Worm (Caenorhabditis elegans): Measurements from ENCODE around the gene clec-66.

Gene clec-66

DNA sequence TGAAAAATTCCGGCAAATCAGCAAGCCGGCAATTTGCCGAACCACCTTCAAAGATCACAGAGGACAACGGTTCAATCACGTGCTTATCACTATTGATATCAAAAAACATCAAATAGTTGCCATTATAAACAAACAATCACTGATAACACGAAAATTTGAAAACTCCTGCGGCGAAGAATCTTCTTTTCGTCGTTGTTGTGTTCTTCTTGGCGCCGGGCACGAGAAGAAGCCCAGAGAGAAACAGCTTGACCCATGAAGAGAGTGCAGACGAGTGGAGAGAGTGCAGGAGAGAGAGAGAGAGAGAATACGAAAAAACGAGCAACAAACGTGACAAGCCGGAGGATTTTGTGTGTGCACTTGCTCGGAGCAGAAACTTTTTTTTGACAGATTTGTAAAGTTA is 25.5 kb upstream of the clec-66 start (continued):
- TF ChIP-seq fkh-10 (GFP tag; optimal IDR thresholded peaks at IDR 0.05), result no peak
- TF ChIP-seq rnt-1 (tag; optimal IDR thresholded peaks at IDR 0.05), result no peak
- TF ChIP-seq swsn-7 (tag; optimal IDR thresholded peaks at IDR 0.05), result peak; percentile 14
- TF ChIP-seq snpc-4 (tag; optimal IDR thresholded peaks at IDR 0.05), result no peak
- no peak for TF ChIP-seq zip-4 (GFP tag; optimal IDR thresholded peaks at IDR 0.05)

DNA sequence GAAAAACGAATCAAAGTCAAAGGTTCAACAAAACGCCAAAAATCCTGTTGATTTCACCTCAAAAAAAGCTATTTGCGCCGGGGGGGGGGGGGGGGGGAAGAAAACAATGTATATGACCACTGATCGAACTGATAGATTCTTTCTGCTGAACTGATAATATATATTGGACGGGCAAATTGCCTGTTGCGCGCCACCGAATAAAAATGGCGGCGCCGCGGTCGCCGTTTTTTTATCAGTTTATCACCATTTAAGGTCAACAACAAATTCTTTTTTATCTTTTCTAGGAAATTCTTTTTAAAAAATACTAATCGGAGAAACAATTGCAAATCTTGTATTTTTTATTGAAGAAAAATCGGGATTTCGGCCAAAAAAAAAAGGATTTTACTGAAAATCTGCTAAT is 24.4 kb upstream of the clec-66 start:
- TF ChIP-seq nhr-20 (tag; optimal IDR thresholded peaks at IDR 0.05) (no peak), snu-23 (GFP tag; optimal IDR thresholded peaks at IDR 0.05) (no peak), blmp-1 (tag; optimal IDR thresholded peaks at IDR 0.05) (peak; percentile 20), nhr-71 (tag; optimal IDR thresholded peaks at IDR 0.05) (no peak), elt-3 (tag; optimal IDR thresholded peaks at IDR 0.05) (peak in 1 of 6 experiments; percentile 70), nhr-84 (tag; optimal IDR thresholded peaks at IDR 0.05) (no peak), elt-2 (tag; optimal IDR thresholded peaks at IDR 0.05) (peak; percentile 73), nhr-19 (GFP tag; conservative IDR thresholded peaks at IDR 0.05) (0 out of 2 replicates have a peak, but pooled peaks have one; percentile 8)

- TF ChIP-seq nhr-85 (tag) (no peak), C34B4.2 (tag; optimal IDR thresholded peaks at IDR 0.05) (no peak), C16A3.4 (tag; optimal IDR thresholded peaks at IDR 0.05) (no peak), xbp-1 (tag; optimal IDR thresholded peaks at IDR 0.05) (no peak), zip-4 (GFP tag; optimal IDR thresholded peaks at IDR 0.05) (no peak), pqm-1 (tag; optimal IDR thresholded peaks at IDR 0.05) (no peak), nhr-76 (tag; optimal IDR thresholded peaks at IDR 0.05) (no peak), ceh-63 (GFP tag; optimal IDR thresholded peaks at IDR 0.05) (no peak), nhr-28 (tag; optimal IDR thresholded peaks at IDR 0.05) (no peak), irx-1 (tag; optimal IDR thresholded peaks at IDR 0.05) (no peak), elt-3 (tag; optimal IDR thresholded peaks at IDR 0.05) (no peak), mdl-1 (tag; optimal IDR thresholded peaks at IDR 0.05) (no peak), lin-14 (GFP tag; optimal IDR thresholded peaks at IDR 0.05) (no peak)
Observed at ce11 chrII:12880406-12880805, 23.8 kb upstream of the clec-66 start, which contains the start of gene F35C5.1. TSS of gene F35C5.1 (plus strand) at chrII:12880804.

DNA sequence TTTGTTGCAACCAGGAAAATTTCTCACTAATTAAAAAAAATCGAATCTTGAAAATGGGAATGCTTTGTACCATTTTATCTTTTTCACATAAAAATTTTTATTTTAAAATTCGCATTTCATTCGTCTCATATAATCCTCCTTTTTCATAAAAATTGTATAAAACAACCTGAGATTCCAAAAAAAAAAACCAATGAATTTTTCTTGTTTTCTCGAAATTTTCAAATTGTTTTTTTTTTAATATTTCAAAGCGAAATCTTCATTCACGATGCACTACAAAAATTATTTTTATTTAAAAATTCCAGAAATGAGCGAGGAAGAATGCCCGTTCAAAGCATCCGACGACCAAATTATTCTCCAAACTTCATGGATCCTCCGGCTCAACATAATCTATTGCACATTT is 19.2 kb upstream of the clec-66 start, which contains the start of gene sra-14:
Gene sra-14 (plus strand): TSS at position 301 of the 400 bp plus-strand sequence.
- TF ChIP-seq unc-30 (tag; optimal IDR thresholded peaks at IDR 0.05) (no peak), mef-2 (tag; optimal IDR thresholded peaks at IDR 0.05) (no peak), jun-1 (tag; optimal IDR thresholded peaks at IDR 0.05) (no peak), vab-15 (tag; optimal IDR thresholded peaks at IDR 0.05) (no peak), dpl-1 (GFP tag; optimal IDR thresholded peaks at IDR 0.05) (no peak), elt-3 (tag; optimal IDR thresholded peaks at IDR 0.05) (no peak), unc-62 (GFP tag; optimal IDR thresholded peaks at IDR 0.05) (no peak), nhr-85 (tag) (no peak), sptf-1 (tag; optimal IDR thresholded peaks at IDR 0.05) (no peak), fkh-10 (GFP tag; optimal IDR thresholded peaks at IDR 0.05) (no peak), mab-9 (GFP tag; IDR thresholded peaks at IDR 0.05) (no peak), nhr-19 (GFP tag; conservative IDR thresholded peaks at IDR 0.05) (no peak), egl-13 (tag; optimal IDR thresholded peaks at IDR 0.05) (no peak), pqm-1 (tag; optimal IDR thresholded peaks at IDR 0.05) (no peak)

DNA sequence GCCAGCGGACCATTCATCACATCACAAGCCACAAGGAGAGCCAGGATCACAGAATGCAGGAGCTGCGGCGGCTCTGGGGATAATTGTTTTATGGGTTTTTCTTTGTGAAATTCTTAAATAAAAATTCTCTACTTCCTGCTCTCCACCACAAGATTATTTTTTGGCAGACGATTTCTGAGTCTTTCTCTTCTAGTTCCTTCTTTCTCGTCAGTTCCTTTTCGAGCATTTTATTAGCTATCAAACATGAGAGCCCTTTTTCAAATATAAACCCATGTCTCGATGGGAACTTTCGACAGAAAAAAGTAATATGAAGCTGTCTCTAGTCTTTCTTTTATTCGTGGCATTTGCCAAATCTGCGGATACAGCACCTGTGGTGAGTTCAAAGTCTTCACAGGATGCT is 15.7 kb upstream of the clec-66 start, which contains the start of gene F35C5.3:
Gene F35C5.3 (plus strand): TSS at position 301 of the 400 bp plus-strand sequence.
- no peak for TF ChIP-seq egl-13 (tag; optimal IDR thresholded peaks at IDR 0.05)
- no peak for TF ChIP-seq vab-15 (tag; optimal IDR thresholded peaks at IDR 0.05)
- no peak for TF ChIP-seq ets-5 (GFP tag; IDR thresholded peaks at IDR 0.05)
- TF ChIP-seq fos-1 (tag; optimal IDR thresholded peaks at IDR 0.05), result no peak
- TF ChIP-seq rnt-1 (tag; optimal IDR thresholded peaks at IDR 0.05), result no peak

Measured in whole organism, L1 larva.